Fruit fly (Drosophila melanogaster): ENCODE results near the gene CG3557.

Gene CG3557

DNA sequence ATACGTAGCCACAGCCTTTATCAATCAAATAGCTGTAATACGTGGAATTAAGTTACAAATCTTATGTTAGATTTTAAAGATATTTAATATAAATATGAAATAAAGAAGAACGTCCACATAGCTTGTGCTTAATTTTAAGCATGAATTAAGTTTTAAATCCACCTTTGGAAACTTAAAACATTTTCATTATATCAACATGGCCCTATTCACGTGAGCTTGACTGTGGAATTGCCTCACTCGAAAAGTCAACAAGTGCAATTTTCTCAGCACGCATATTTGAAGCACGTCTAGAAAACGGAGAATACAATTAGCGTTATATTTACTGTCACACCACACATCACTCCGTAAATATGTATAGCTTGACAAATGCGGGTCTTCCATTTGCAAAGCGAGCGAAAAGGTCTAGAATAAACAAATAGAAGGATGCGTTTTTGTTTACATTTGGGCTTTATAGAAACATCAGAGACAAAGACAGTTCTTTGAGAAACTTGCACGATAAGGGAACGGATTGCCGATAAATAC lies 21.9 kb downstream of the CG3557 start (continued):
- TF ChIP-seq ro (GFP tag; IDR thresholded peaks at IDR 0.05) (peak; percentile 52; the same call in 1 of the 2 replicates), crc (GFP tag; optimal IDR thresholded peaks at IDR 0.05) (peak; percentile 40), CG12299 (tag; optimal IDR thresholded peaks at IDR 0.05) (peak; percentile 91), Gug (GFP tag; IDR thresholded peaks at IDR 0.05) (peak; percentile 64; the same call in 2 of the 4 replicates), CG3847 (GFP tag; IDR thresholded peaks at IDR 0.05) (peak; percentile 81), luna (GFP tag; optimal IDR thresholded peaks at IDR 0.05) (no peak), CG17612 (GFP tag; IDR thresholded peaks at IDR 0.05) (no peak), CG7928 (GFP tag; optimal IDR thresholded peaks at IDR 0.05) (peak; percentile 42), ab (GFP tag; optimal IDR thresholded peaks at IDR 0.05) (no peak), Oaz (GFP tag; IDR thresholded peaks at IDR 0.05) (peak; percentile 69), Hr78 (GFP tag; optimal IDR thresholded peaks at IDR 0.05) (peak in 1 of 2 experiments; percentile 70), gsb (GFP tag; IDR thresholded peaks at IDR 0.05) (peak; percentile 76), CG9727 (GFP tag; optimal IDR thresholded peaks at IDR 0.05) (peak; percentile 90), Jarid2 (GFP tag; optimal IDR thresholded peaks at IDR 0.05) (peak; percentile 66), CG30431 (GFP tag; optimal IDR thresholded peaks at IDR 0.05) (peak; percentile 76), CG9609 (GFP tag; optimal IDR thresholded peaks at IDR 0.05) (peak; percentile 6), CG1603 (tag; optimal IDR thresholded peaks at IDR 0.05) (peak; percentile 70), Xrp1 (GFP tag; IDR thresholded peaks at IDR 0.05) (peak; percentile 95), fru (optimal IDR thresholded peaks at IDR 0.05) (no peak), kay (GFP tag; optimal IDR thresholded peaks at IDR 0.05) (peak; percentile 84), CG3065 (GFP tag; optimal IDR thresholded peaks at IDR 0.05) (no peak), Elba2 (GFP tag; optimal IDR thresholded peaks at IDR 0.05) (peak; percentile 0), B-H1 (GFP tag; IDR thresholded peaks at IDR 0.05) (peak; percentile 71), CG8359 (GFP tag; optimal IDR thresholded peaks at IDR 0.05; ENCODE audit: borderline replicate concordance) (peak; percentile 72), CG4360 (GFP tag; IDR thresholded peaks at IDR 0.05) (peak; percentile 80), Spps (tag; optimal IDR thresholded peaks at IDR 0.05) (peak; percentile 83), CG18476 (GFP tag; optimal IDR thresholded peaks at IDR 0.05) (peak; percentile 88), pb (GFP tag; optimal IDR thresholded peaks at IDR 0.05) (no peak), CG17829 (tag; optimal IDR thresholded peaks at IDR 0.05) (peak; percentile 93), pros (GFP tag; optimal IDR thresholded peaks at IDR 0.05) (no peak), CG4282 (GFP tag; optimal IDR thresholded peaks at IDR 0.05) (no peak), CG9876 (GFP tag; optimal IDR thresholded peaks at IDR 0.05) (peak; percentile 34), Doc3 (GFP tag; IDR thresholded peaks at IDR 0.05; ENCODE audit: partially characterized antibody) (no peak), fd102C (GFP tag; optimal IDR thresholded peaks at IDR 0.05) (no peak), Dp (GFP tag; optimal IDR thresholded peaks at IDR 0.05) (no peak), gt (GFP tag; IDR thresholded peaks at IDR 0.05) (no peak; the same call in 1 of the 2 replicates), CG43689 (GFP tag; IDR thresholded peaks at IDR 0.05) (no peak), wor (GFP tag; IDR thresholded peaks at IDR 0.05) (peak; percentile 72), twi (tag; optimal IDR thresholded peaks at IDR 0.05) (peak; percentile 81), CG12219 (GFP tag; optimal IDR thresholded peaks at IDR 0.05) (peak; percentile 89), CG17359 (tag; optimal IDR thresholded peaks at IDR 0.05) (peak; percentile 91), CG7271 (tag; optimal IDR thresholded peaks at IDR 0.05) (peak; percentile 64), Mrtf (GFP tag; IDR thresholded peaks at IDR 0.05) (peak; percentile 68; the same call in 2 of the 3 replicates), HmgZ (tag; optimal IDR thresholded peaks at IDR 0.05) (peak; percentile 91), mld (GFP tag; IDR thresholded peaks at IDR 0.05; ENCODE audit: partially characterized antibody) (no peak), emc (GFP tag; optimal IDR thresholded peaks at IDR 0.05) (no peak), CG14860 (GFP tag; IDR thresholded peaks at IDR 0.05; ENCODE audit: partially characterized antibody) (no peak), Opbp (GFP tag; IDR thresholded peaks at IDR 0.05; ENCODE audit: partially characterized antibody) (no peak), mam (GFP tag; optimal IDR thresholded peaks at IDR 0.05) (peak; percentile 61), CG4707 (GFP tag; optimal IDR thresholded peaks at IDR 0.05) (peak; percentile 83), z (GFP tag; IDR thresholded peaks at IDR 0.05) (0 out of 3 replicates have a peak, but pooled peaks have one; percentile 46)

Data from whole organism, embryonic.